Worm (Caenorhabditis elegans): Measurements from ENCODE around the gene srab-17.

- no peak for TF ChIP-seq ztf-29 (GFP tag; IDR thresholded peaks at IDR 0.05)
- no peak for TF ChIP-seq med-1 (GFP tag; optimal IDR thresholded peaks at IDR 0.05; ENCODE audit: insufficient read depth)
- TF ChIP-seq cog-1 (tag; optimal IDR thresholded peaks at IDR 0.05), result no peak
- no peak for TF ChIP-seq flt-1 (GFP tag; IDR thresholded peaks at IDR 0.05)
- TF ChIP-seq T22C8.4 (GFP tag; IDR thresholded peaks at IDR 0.05), result no peak
- TF ChIP-seq ztf-23 (GFP tag; IDR thresholded peaks at IDR 0.05), result no peak
- no peak for TF ChIP-seq klf-2 (GFP tag; conservative IDR thresholded peaks at IDR 0.05)
- no peak for TF ChIP-seq ref-1 (GFP tag; conservative IDR thresholded peaks at IDR 0.05)
These were observed 32.9 kb upstream of the srab-17 start for ce11 chrV:9901119-9901518.

Data from whole organism, midembryonic.